Fruit fly (Drosophila melanogaster): ENCODE data around the gene Cyp304a1.
A peak's percentile ranks its signal among the peaks of the same experiment; 100 is the strongest.

Gene Cyp304a1

dm6 chr3R:12982167-12982981, 18.8 kb downstream of the Cyp304a1 start (continued):
- TF ChIP-seq Sox14 (GFP tag; optimal IDR thresholded peaks at IDR 0.05) (peak; percentile 30), CG6792 (GFP tag; optimal IDR thresholded peaks at IDR 0.05) (peak; percentile 53), CG4318 (GFP tag; optimal IDR thresholded peaks at IDR 0.05) (peak; percentile 68), ss (GFP tag; optimal IDR thresholded peaks at IDR 0.05) (peak; percentile 20 to 56), Hr4 (GFP tag; optimal IDR thresholded peaks at IDR 0.05) (peak; percentile 65), CG11294 (GFP tag; IDR thresholded peaks at IDR 0.05) (0 out of 2 replicates have a peak, but pooled peaks have one; percentile 17), Gug (GFP tag; IDR thresholded peaks at IDR 0.05) (peak; percentile 62), CG34406 (GFP tag; optimal IDR thresholded peaks at IDR 0.05) (peak; percentile 54), Hr38 (GFP tag; optimal IDR thresholded peaks at IDR 0.05) (no peak), CG8319 (GFP tag; optimal IDR thresholded peaks at IDR 0.05) (no peak), net (GFP tag; optimal IDR thresholded peaks at IDR 0.05) (peak; percentile 59), OdsH (GFP tag; optimal IDR thresholded peaks at IDR 0.05) (peak; percentile 63), Sox15 (GFP tag; optimal IDR thresholded peaks at IDR 0.05) (peak; percentile 40), Eip93F (GFP tag; optimal IDR thresholded peaks at IDR 0.05) (peak; percentile 43), lz (GFP tag; optimal IDR thresholded peaks at IDR 0.05) (peak; percentile 44), CG15336 (GFP tag; IDR thresholded peaks at IDR 0.05) (peak; percentile 50), CG6163 (GFP tag; IDR thresholded peaks at IDR 0.05) (peak; percentile 67), CG1621 (tag; optimal IDR thresholded peaks at IDR 0.05) (peak; percentile 29), CG8632 (GFP tag; optimal IDR thresholded peaks at IDR 0.05) (peak; percentile 72), Met (GFP tag; optimal IDR thresholded peaks at IDR 0.05) (peak; percentile 65), acj6 (GFP tag; optimal IDR thresholded peaks at IDR 0.05) (peak; percentile 66), Lpt (GFP tag; optimal IDR thresholded peaks at IDR 0.05) (peak; percentile 55), CG6808 (GFP tag; optimal IDR thresholded peaks at IDR 0.05) (peak; percentile 62), CG9139 (GFP tag; optimal IDR thresholded peaks at IDR 0.05) (no peak), topi (GFP tag; optimal IDR thresholded peaks at IDR 0.05) (peak; percentile 65), CG3032 (tag; optimal IDR thresholded peaks at IDR 0.05) (peak; percentile 68), Smox (GFP tag; optimal IDR thresholded peaks at IDR 0.05) (peak; percentile 46)

- TF ChIP-seq CG4318 (GFP tag; optimal IDR thresholded peaks at IDR 0.05) (no peak), CG6276 (GFP tag; optimal IDR thresholded peaks at IDR 0.05) (no peak), Hr4 (GFP tag; optimal IDR thresholded peaks at IDR 0.05) (no peak), cyc (GFP tag; optimal IDR thresholded peaks at IDR 0.05) (no peak), eg (GFP tag; IDR thresholded peaks at IDR 0.05) (peak; percentile 55; the same call in 2 of the 3 replicates), CG6163 (GFP tag; IDR thresholded peaks at IDR 0.05) (no peak), vri (GFP tag; optimal IDR thresholded peaks at IDR 0.05) (peak; percentile 36), svp (GFP tag) (peak; percentile 36), CG32006 (GFP tag; optimal IDR thresholded peaks at IDR 0.05) (no peak), net (GFP tag; optimal IDR thresholded peaks at IDR 0.05) (no peak), CG8119 (GFP tag; IDR thresholded peaks at IDR 0.05) (peak; percentile 13; the same call in 1 of the 3 replicates), Blimp-1 (GFP tag; optimal IDR thresholded peaks at IDR 0.05) (no peak), OdsH (GFP tag; optimal IDR thresholded peaks at IDR 0.05) (no peak), CG3032 (tag; optimal IDR thresholded peaks at IDR 0.05) (no peak), Hr38 (GFP tag; optimal IDR thresholded peaks at IDR 0.05) (no peak), CG11902 (GFP tag; optimal IDR thresholded peaks at IDR 0.05) (no peak), CG15336 (GFP tag; IDR thresholded peaks at IDR 0.05) (peak; percentile 41; the same call in 1 of the 2 replicates), Eip78C (GFP tag) (no peak), CG6792 (GFP tag; optimal IDR thresholded peaks at IDR 0.05) (no peak), fkh (GFP tag; optimal IDR thresholded peaks at IDR 0.05) (peak; percentile 45), CG8319 (GFP tag; optimal IDR thresholded peaks at IDR 0.05) (no peak), CG16779 (tag; optimal IDR thresholded peaks at IDR 0.05) (no peak), Sox15 (GFP tag; optimal IDR thresholded peaks at IDR 0.05) (no peak)
These were observed 19.5 kb downstream of the Cyp304a1 start for dm6 chr3R:12982982-12983633.

Measured in whole organism, prepupa.